Fruit fly (Drosophila melanogaster): Measurements from ENCODE around the gene CG7130.

Gene CG7130

dm6 chr3L:22029670-22030069, 45.9 kb downstream of the CG7130 start, which contains the start of gene CG43392:
Gene CG43392, minus strand, starts transcription at chr3L:22029770.
- TF ChIP-seq bab1 (GFP tag; optimal IDR thresholded peaks at IDR 0.05) = no peak
- TF ChIP-seq tj (GFP tag; optimal IDR thresholded peaks at IDR 0.05) = no peak
- TF ChIP-seq Hr96 (GFP tag; optimal IDR thresholded peaks at IDR 0.05) = no peak
- no peak for TF ChIP-seq CG11617 (GFP tag; optimal IDR thresholded peaks at IDR 0.05)
- no peak for TF ChIP-seq CG14711 (tag; optimal IDR thresholded peaks at IDR 0.05)
- TF ChIP-seq CG1620 (GFP tag; optimal IDR thresholded peaks at IDR 0.05) = no peak
- no peak for TF ChIP-seq CG7101 (tag; optimal IDR thresholded peaks at IDR 0.05)
- no peak for TF ChIP-seq cic (GFP tag; optimal IDR thresholded peaks at IDR 0.05)
- TF ChIP-seq cnc (optimal IDR thresholded peaks at IDR 0.05) = no peak
- TF ChIP-seq CG5204 (GFP tag; optimal IDR thresholded peaks at IDR 0.05) = no peak
- no peak for TF ChIP-seq ovo (GFP tag; optimal IDR thresholded peaks at IDR 0.05)
- TF ChIP-seq Mnt (GFP tag; optimal IDR thresholded peaks at IDR 0.05) = no peak
- no peak for TF ChIP-seq Clk (GFP tag; optimal IDR thresholded peaks at IDR 0.05)
- TF ChIP-seq CG12768 (GFP tag; optimal IDR thresholded peaks at IDR 0.05) = no peak
- TF ChIP-seq CG7045 (GFP tag; optimal IDR thresholded peaks at IDR 0.05) = no peak

dm6 chr3L:22028225-22028624, 47.3 kb downstream of the CG7130 start, which contains the start of gene CG7140:
Gene CG7140, minus strand, starts transcription at chr3L:22028325.
- TF ChIP-seq kay (GFP tag; ENCODE audit: borderline replicate concordance) (no peak), Mnt (GFP tag; optimal IDR thresholded peaks at IDR 0.05) (no peak), CG33017 (tag; optimal IDR thresholded peaks at IDR 0.05) (no peak), cic (GFP tag; optimal IDR thresholded peaks at IDR 0.05) (no peak), cnc (optimal IDR thresholded peaks at IDR 0.05) (no peak), CG7101 (tag; optimal IDR thresholded peaks at IDR 0.05) (no peak), Crg-1 (GFP tag; optimal IDR thresholded peaks at IDR 0.05) (no peak), tj (GFP tag; optimal IDR thresholded peaks at IDR 0.05) (no peak), CG14711 (tag; optimal IDR thresholded peaks at IDR 0.05) (no peak), bab1 (GFP tag; optimal IDR thresholded peaks at IDR 0.05) (no peak), Hr96 (GFP tag; optimal IDR thresholded peaks at IDR 0.05) (no peak), CG7045 (GFP tag; optimal IDR thresholded peaks at IDR 0.05) (no peak), CG5204 (GFP tag; optimal IDR thresholded peaks at IDR 0.05) (no peak), ovo (GFP tag; optimal IDR thresholded peaks at IDR 0.05) (no peak), CG12768 (GFP tag; optimal IDR thresholded peaks at IDR 0.05) (no peak), Clk (GFP tag; optimal IDR thresholded peaks at IDR 0.05) (no peak)
